Fruit fly (Drosophila melanogaster) whole organism, embryonic: ENCODE data around the gene dysc.

Source experiments
- Awh ChIP-seq: fragments of 200-800 bp; sonication (Bioruptor generic); IDR thresholded peaks from 2 replicates; pipeline ENCODE4, ENCODE4 v1.3.6; 2022; ENCODE audit warnings: missing biosample characterization, missing genetic modification characterization
- Bdp1 ChIP-seq: fragments of 200-800 bp; sonication (Bioruptor generic); optimal IDR thresholded peaks from 3 replicates; lab custom pipeline; 2016; ENCODE audit warnings: missing biosample characterization, missing genetic modification characterization
- Bgb ChIP-seq: fragments of 200-800 bp; sonication (Bioruptor generic); IDR thresholded peaks from 2 replicates; pipeline ENCODE4 v1.3.6; 2022; ENCODE audit warnings: missing biosample characterization, missing genetic modification characterization; ENCODE audit not compliant: partially characterized antibody
- CG10321 ChIP-seq: fragments of 200-800 bp; sonication (Bioruptor generic); IDR thresholded peaks from 2 replicates; pipeline ENCODE4 v1.3.6; 2022; ENCODE audit warnings: missing biosample characterization, missing genetic modification characterization
- CG12236 ChIP-seq: fragments of 200-800 bp; sonication (Bioruptor generic); optimal IDR thresholded peaks from 2 replicates; lab custom pipeline; 2016; ENCODE audit warnings: missing biosample characterization, missing genetic modification characterization
- CG12744 ChIP-seq: fragments of 200-800 bp; sonication (Bioruptor generic); optimal IDR thresholded peaks from 2 replicates; lab custom pipeline; 2016; ENCODE audit warnings: missing biosample characterization, missing genetic modification characterization
- CG15601 ChIP-seq: fragments of 200-800 bp; sonication (Bioruptor generic); optimal IDR thresholded peaks from 3 replicates; lab custom pipeline; 2019; ENCODE audit warnings: missing biosample characterization, mild to moderate bottlenecking, missing genetic modification characterization, moderate library complexity
- CG17361 ChIP-seq: fragments of 200-800 bp; sonication (Bioruptor generic); IDR thresholded peaks from 3 replicates; pipeline ENCODE4 v1.3.6; 2022; ENCODE audit warnings: missing biosample characterization, missing genetic modification characterization
- CG32767 ChIP-seq: fragments of 200-800 bp; sonication (Bioruptor generic); IDR thresholded peaks from 2 replicates; pipeline ENCODE4 v1.3.6; 2022; ENCODE audit warnings: missing biosample characterization, missing genetic modification characterization
- CG4328 ChIP-seq: fragments of 200-800 bp; sonication (Bioruptor generic); optimal IDR thresholded peaks from 3 replicates; lab custom pipeline; 2017; ENCODE audit warnings: missing biosample characterization, missing genetic modification reagents, missing genetic modification characterization
- CG6272 ChIP-seq: fragments of 200-800 bp; sonication (Bioruptor generic); IDR thresholded peaks from 2 replicates; pipeline ENCODE4 v1.3.6; 2022; ENCODE audit warnings: missing biosample characterization, missing genetic modification characterization
- CG6683 ChIP-seq: fragments of 200-800 bp; sonication (Bioruptor generic); optimal IDR thresholded peaks from 2 replicates; lab custom pipeline; 2017; ENCODE audit warnings: missing biosample characterization, mild to moderate bottlenecking, missing genetic modification characterization, missing genetic modification reagents
- CG7357 ChIP-seq: fragments of 200-800 bp; sonication (Bioruptor generic); IDR thresholded peaks from 3 replicates; pipeline ENCODE4 v1.3.6; 2022; ENCODE audit warnings: missing biosample characterization, missing genetic modification characterization
- CG7745 ChIP-seq: fragments of 200-800 bp; sonication (Bioruptor generic); optimal IDR thresholded peaks from 2 replicates; lab custom pipeline; 2018; ENCODE audit warnings: missing biosample characterization, mild to moderate bottlenecking, missing genetic modification characterization, moderate library complexity
- CG9876 ChIP-seq: fragments of 200-800 bp; sonication (Bioruptor generic); optimal IDR thresholded peaks from 2 replicates; lab custom pipeline; 2016; ENCODE audit warnings: missing biosample characterization, missing genetic modification characterization
- Ets65A ChIP-seq: fragments of 200-800 bp; sonication (Bioruptor generic); peaks from one replicate; lab custom pipeline; 2016; ENCODE audit warnings: missing biosample characterization, missing genetic modification characterization
- HHEX ChIP-seq: fragments of 200-800 bp; sonication (Bioruptor generic); optimal IDR thresholded peaks from 3 replicates; lab custom pipeline; 2017; ENCODE audit warnings: missing biosample characterization, mild to moderate bottlenecking, missing genetic modification characterization, missing genetic modification reagents
- Meics ChIP-seq: fragments of 200-800 bp; sonication (Bioruptor generic); optimal IDR thresholded peaks from 2 replicates; lab custom pipeline; 2017; ENCODE audit warnings: missing biosample characterization, mild to moderate bottlenecking, missing genetic modification characterization
- Mes4 ChIP-seq: fragments of 200-800 bp; sonication (Bioruptor generic); optimal IDR thresholded peaks from 2 replicates; lab custom pipeline; 2016; ENCODE audit warnings: missing biosample characterization, missing genetic modification characterization
- Nf-YA ChIP-seq: fragments of 200-800 bp; sonication (Bioruptor generic); IDR thresholded peaks from 2 replicates; pipeline ENCODE4 v1.3.6; 2022; ENCODE audit warnings: missing biosample characterization, missing genetic modification characterization
- NfI ChIP-seq: fragments of 200-800 bp; sonication (Bioruptor generic); optimal IDR thresholded peaks from 3 replicates; lab custom pipeline; 2018; ENCODE audit warnings: missing biosample characterization, mild to moderate bottlenecking, missing genetic modification characterization, moderate library complexity
- Ravus ChIP-seq: fragments of 200-800 bp; sonication (Bioruptor generic); IDR thresholded peaks from 2 replicates; pipeline ENCODE4 v1.3.6; 2022; ENCODE audit warnings: missing biosample characterization, missing genetic modification characterization
- Scr ChIP-seq: fragments of 200-800 bp; sonication (Bioruptor generic); IDR thresholded peaks from 2 replicates; pipeline ENCODE4 v1.3.6; 2022; ENCODE audit warnings: missing biosample characterization, missing genetic modification characterization; ENCODE audit not compliant: partially characterized antibody
- ase ChIP-seq: fragments of 200-800 bp; sonication (Bioruptor generic); IDR thresholded peaks from 3 replicates; pipeline ENCODE4 v1.3.6; 2022; ENCODE audit warnings: missing biosample characterization, missing genetic modification characterization
- bcd ChIP-seq: fragments of 200-800 bp; sonication (Bioruptor generic); optimal IDR thresholded peaks from 2 replicates; lab custom pipeline; 2017; ENCODE audit warnings: missing biosample characterization, mild to moderate bottlenecking, missing genetic modification characterization
- chinmo ChIP-seq: fragments of 200-800 bp; sonication (Bioruptor generic); IDR thresholded peaks from 4 replicates; pipeline ENCODE4 v1.3.6; 2022; ENCODE audit warnings: missing biosample characterization, missing genetic modification characterization; ENCODE audit not compliant: partially characterized antibody
- croc ChIP-seq: fragments of 200-800 bp; sonication (Bioruptor generic); conservative IDR thresholded peaks from 3 replicates; pipeline ENCODE4 v1.3.6; 2022; ENCODE audit warnings: missing biosample characterization, missing genetic modification characterization
- eve ChIP-seq, 2 experiments: fragments of >200 bp; optimal IDR thresholded peaks; 2 replicates each; lab custom pipeline; 2017; ENCODE audit warnings: missing biosample characterization in 2 of 2, missing genetic modification characterization in 2 of 2
- fu2 ChIP-seq: fragments of 200-800 bp; sonication (Bioruptor generic); optimal IDR thresholded peaks from 2 replicates; lab custom pipeline; 2016; ENCODE audit warnings: missing biosample characterization, missing genetic modification characterization
- gem ChIP-seq: fragments of 200-800 bp; sonication (Bioruptor generic); optimal IDR thresholded peaks from 2 replicates; lab custom pipeline; 2019; ENCODE audit warnings: missing biosample characterization, mild to moderate bottlenecking, missing genetic modification characterization, moderate library complexity
- hkb ChIP-seq, 2 experiments: fragments of 200-800 bp in 1 of 2; fragments of >200 bp in 1 of 2; sonication (Bioruptor generic) in 1 of 2; IDR thresholded peaks in 1 of 2; optimal IDR thresholded peaks in 1 of 2; 2 replicates each; pipeline versions ENCODE4 v1.3.6 to Lab custom; 2017 to 2022; ENCODE audit warnings: missing biosample characterization in 1 of 2, missing genetic modification characterization in 1 of 2
- lov ChIP-seq, 2 experiments: fragments of 200-800 bp in 1 of 2; fragments of >200 bp in 1 of 2; sonication (Bioruptor generic) in 1 of 2; IDR thresholded peaks in 1 of 2; optimal IDR thresholded peaks in 1 of 2; 2 replicates in 1 of 2; 3 replicates in 1 of 2; pipeline versions ENCODE4 v1.3.6 to Lab custom; 2017 to 2022; ENCODE audit warnings: missing biosample characterization in 1 of 2, missing genetic modification characterization in 1 of 2
- pfk ChIP-seq: fragments of 200-800 bp; sonication (Bioruptor generic); optimal IDR thresholded peaks from 2 replicates; lab custom pipeline; 2018; ENCODE audit warnings: missing biosample characterization, mild to moderate bottlenecking, missing genetic modification characterization, moderate library complexity
- run ChIP-seq: fragments of 200-800 bp; sonication (Bioruptor generic); optimal IDR thresholded peaks from 3 replicates; lab custom pipeline; 2018; ENCODE audit warnings: missing biosample characterization, mild to moderate bottlenecking, missing genetic modification characterization
- sens ChIP-seq: fragments of 200-800 bp; sonication (Bioruptor generic); peaks from one replicate; lab custom pipeline; 2016; ENCODE audit warnings: missing biosample characterization, missing genetic modification characterization
- sisA ChIP-seq: fragments of 200-800 bp; sonication (Bioruptor generic); IDR thresholded peaks from 2 replicates; pipeline ENCODE4 v1.3.6; 2022; ENCODE audit warnings: missing biosample characterization, missing genetic modification characterization
- slp2 ChIP-seq: fragments of 200-800 bp; sonication (Bioruptor generic); optimal IDR thresholded peaks from 2 replicates; lab custom pipeline; 2016; ENCODE audit warnings: missing biosample characterization, missing genetic modification characterization
- tx ChIP-seq: fragments of 200-800 bp; sonication (Bioruptor generic); optimal IDR thresholded peaks from 2 replicates; lab custom pipeline; 2016; ENCODE audit warnings: missing biosample characterization, missing genetic modification characterization
- vfl ChIP-seq: fragments of 200-800 bp; sonication (Bioruptor generic); optimal IDR thresholded peaks from 2 replicates; lab custom pipeline; 2016; ENCODE audit warnings: missing biosample characterization, missing genetic modification characterization

dysc gene

dm6 chr3L:13865484-13865883 lies 37.6 kb downstream of the dysc start (continued):
- TF ChIP-seq CG32767 (no peak), bcd (GFP tag; lab: Kevin White, UChicago) (peak; percentile 41), HHEX (peak; percentile 77), slp2 (GFP tag; lab: Kevin White, UChicago) (peak; percentile 55), CG12744 (GFP tag; lab: Kevin White, UChicago) (no peak), pfk (GFP tag; lab: Kevin White, UChicago) (peak; percentile 46), hkb (optimal IDR thresholded peaks at IDR 0.05; lab: Kevin White, UChicago) (no peak), hkb (GFP tag; IDR thresholded peaks at IDR 0.05; lab: Robert Waterston, UW) (peak; percentile 36; the same call in 1 of the 2 replicates), CG17361 (GFP tag; lab: Robert Waterston, UW) (peak; percentile 66), tx (GFP tag; lab: Kevin White, UChicago) (no peak), eve (GFP tag; optimal IDR thresholded peaks at IDR 0.05; lab: Kevin White, UChicago) (peak in 1 of 2 experiments; percentile 39), CG7745 (tag; lab: Kevin White, UChicago) (no peak), CG15601 (peak; percentile 89), CG9876 (no peak), CG12236 (GFP tag; lab: Kevin White, UChicago) (peak; percentile 86), gem (tag; lab: Kevin White, UChicago) (peak; percentile 77), Meics (GFP tag; lab: Kevin White, UChicago) (no peak), croc (GFP tag; lab: Robert Waterston, UW) (no peak), Mes4 (GFP tag; lab: Kevin White, UChicago) (peak; percentile 69), Ravus (GFP tag; lab: Robert Waterston, UW) (no peak), Bgb (GFP tag; lab: Robert Waterston, UW) (no peak), sisA (GFP tag; lab: Robert Waterston, UW) (no peak), Nf-YA (GFP tag; lab: Robert Waterston, UW) (no peak), chinmo (no peak), CG4328 (GFP tag; lab: Kevin White, UChicago) (peak; percentile 19), NfI (GFP tag; lab: Kevin White, UChicago) (peak; percentile 30), Bdp1 (peak; percentile 63), CG10321 (GFP tag; lab: Robert Waterston, UW) (no peak), CG6683 (GFP tag; lab: Kevin White, UChicago) (peak; percentile 10), run (peak; percentile 59), Awh (GFP tag; lab: Robert Waterston, UW) (peak; percentile 58; the same call in 1 of the 2 replicates), lov (optimal IDR thresholded peaks at IDR 0.05; lab: Kevin White, UChicago) (no peak), lov (GFP tag; IDR thresholded peaks at IDR 0.05; lab: Robert Waterston, UW) (no peak), vfl (GFP tag; lab: Kevin White, UChicago) (no peak), fu2 (GFP tag; lab: Kevin White, UChicago) (no peak), CG6272 (GFP tag; lab: Robert Waterston, UW) (no peak), ase (GFP tag; lab: Robert Waterston, UW) (no peak), CG7357 (no peak)

DNA sequence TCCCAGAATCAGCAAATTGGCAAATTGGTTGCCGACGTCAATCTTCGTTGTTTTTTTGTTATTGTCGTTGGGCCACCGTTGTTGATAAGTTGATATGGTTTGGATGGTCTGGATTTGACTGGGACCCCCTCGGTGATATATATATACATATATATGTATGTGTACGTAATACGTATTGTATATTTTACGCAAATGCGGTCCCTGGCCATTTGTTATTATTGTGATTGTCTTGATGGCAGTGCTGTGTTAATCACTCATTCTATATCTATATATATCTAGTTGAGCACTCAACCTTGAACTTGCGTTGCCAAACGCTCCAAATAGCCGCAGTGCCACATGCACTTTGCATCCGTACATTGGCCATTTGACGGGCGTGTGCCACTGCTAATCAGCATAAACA lies 38.5 kb downstream of the dysc start:
- TF ChIP-seq sens, result peak; percentile 48
- no peak for TF ChIP-seq Scr (GFP tag; lab: Robert Waterston, UW)
- TF ChIP-seq Ets65A (GFP tag; lab: Kevin White, UChicago), result peak; percentile 86
